Worm (Caenorhabditis elegans) whole organism, young adult: ENCODE measurements around the gene rpl-15.

Experiments
- B0336.3 ChIP-seq: fragments of 200-800 bp; sonication (Bioruptor generic); IDR thresholded peaks from 2 replicates; pipeline ENCODE4 v1.3.6; 2022; ENCODE audit warnings: missing genetic modification characterization, missing compliant biosample characterization
- D2030.7 ChIP-seq: fragments of 200-800 bp; sonication (Bioruptor generic); IDR thresholded peaks from 2 replicates; pipeline ENCODE4 v1.3.6; 2022; ENCODE audit warnings: missing genetic modification reagents, missing genetic modification characterization, missing compliant biosample characterization
- F22D6.2 ChIP-seq: sonication (generic microtip); optimal IDR thresholded peaks from 2 replicates; lab custom pipeline; 2016; ENCODE audit warnings: mild to moderate bottlenecking, missing genetic modification characterization, missing compliant biosample characterization
- F49E8.2 ChIP-seq: sonication (generic microtip); optimal IDR thresholded peaks from 3 replicates; lab custom pipeline; 2017; ENCODE audit warnings: missing genetic modification characterization, mild to moderate bottlenecking, missing compliant biosample characterization, antibody characterized with exemption, moderate library complexity; ENCODE audit not compliant: insufficient read depth
- K12H6.12 ChIP-seq: fragments of 200-800 bp; sonication (Bioruptor generic); optimal IDR thresholded peaks from 2 replicates; lab custom pipeline; 2018; ENCODE audit warnings: mild to moderate bottlenecking, missing genetic modification characterization, missing compliant biosample characterization
- Y79H2A.3 ChIP-seq: fragments of 200-800 bp; sonication (Bioruptor generic); conservative IDR thresholded peaks from 2 replicates; pipeline ENCODE4 v1.3.6; 2022; ENCODE audit warnings: missing genetic modification reagents, missing genetic modification characterization, missing compliant biosample characterization
- ZK185.1 ChIP-seq: sonication (generic microtip); optimal IDR thresholded peaks from 2 replicates; lab custom pipeline; 2016; ENCODE audit warnings: mild to moderate bottlenecking, missing genetic modification characterization, missing compliant biosample characterization; ENCODE audit not compliant: poor library complexity, severe bottlenecking
- akir-1 ChIP-seq: fragments of 200-800 bp; sonication (Bioruptor generic); optimal IDR thresholded peaks from 2 replicates; lab custom pipeline; 2018; ENCODE audit warnings: mild to moderate bottlenecking, missing genetic modification characterization, moderate library complexity, missing compliant biosample characterization
- aptf-2 ChIP-seq: fragments of 200-800 bp; sonication (Bioruptor generic); conservative IDR thresholded peaks from 2 replicates; pipeline ENCODE4 v1.3.6; 2022; ENCODE audit warnings: missing genetic modification reagents, missing genetic modification characterization, missing compliant biosample characterization
- aptf-3 ChIP-seq: fragments of 200-800 bp; sonication (Bioruptor generic); IDR thresholded peaks from 2 replicates; pipeline ENCODE4 v1.3.6; 2022; ENCODE audit warnings: missing genetic modification characterization, missing compliant biosample characterization
- attf-6 ChIP-seq: fragments of 200-800 bp; sonication (Bioruptor generic); IDR thresholded peaks from 2 replicates; pipeline ENCODE4 v1.3.6; 2022; ENCODE audit warnings: missing genetic modification reagents, missing genetic modification characterization, missing compliant biosample characterization
- bed-2 ChIP-seq: fragments of 200-800 bp; sonication (Bioruptor generic); IDR thresholded peaks from 2 replicates; pipeline ENCODE4 v1.3.6; 2022; ENCODE audit warnings: missing genetic modification reagents, missing genetic modification characterization, missing compliant biosample characterization
- cebp-1 ChIP-seq, 2 experiments: fragments of 200-800 bp in 1 of 2; sonication (Bioruptor generic) in 1 of 2; sonication (generic microtip) in 1 of 2; IDR thresholded peaks in 1 of 2; optimal IDR thresholded peaks in 1 of 2; 2 replicates each; pipeline versions ENCODE4 v1.3.6 to Lab custom; 2017 to 2022; ENCODE audit warnings: missing compliant biosample characterization in 2 of 2, missing genetic modification characterization in 2 of 2, mild to moderate bottlenecking in 1 of 2, missing genetic modification reagents in 1 of 2, moderate library complexity in 1 of 2
- ceh-27 ChIP-seq: fragments of 200-800 bp; sonication (Bioruptor generic); optimal IDR thresholded peaks from 2 replicates; lab custom pipeline; 2018; ENCODE audit warnings: mild to moderate bottlenecking, missing genetic modification characterization, moderate library complexity, missing compliant biosample characterization
- ceh-79 ChIP-seq: sonication (generic microtip); optimal IDR thresholded peaks from 2 replicates; lab custom pipeline; 2017; ENCODE audit warnings: mild to moderate bottlenecking, missing genetic modification characterization, missing compliant biosample characterization
- dox-1 ChIP-seq: fragments of 200-800 bp; sonication (Bioruptor generic); IDR thresholded peaks from 2 replicates; pipeline ENCODE4 v1.3.6; 2022; ENCODE audit warnings: missing genetic modification reagents, missing genetic modification characterization, missing compliant biosample characterization
- dpff-1 ChIP-seq: sonication (generic microtip); optimal IDR thresholded peaks from 2 replicates; lab custom pipeline; 2017; ENCODE audit warnings: mild to moderate bottlenecking, missing genetic modification characterization, missing compliant biosample characterization
- efl-1 ChIP-seq: fragments of 150-350 bp; optimal IDR thresholded peaks from 2 replicates; lab custom pipeline; 2014; ENCODE audit warnings: missing biosample characterization, missing genetic modification reagents, missing genetic modification characterization
- egrh-3 ChIP-seq: fragments of 200-800 bp; sonication (Bioruptor generic); IDR thresholded peaks from 2 replicates; pipeline ENCODE4 v1.3.6; 2022; ENCODE audit warnings: missing genetic modification reagents, missing genetic modification characterization, missing compliant biosample characterization
- him-1 ChIP-seq: sonication (generic microtip); optimal IDR thresholded peaks from 2 replicates; lab custom pipeline; 2016; ENCODE audit warnings: missing genotype, missing genetic modification reagents, missing genetic modification characterization, missing compliant biosample characterization
- hlh-12 ChIP-seq: sonication (generic microtip); optimal IDR thresholded peaks from 2 replicates; lab custom pipeline; 2016; ENCODE audit warnings: missing genetic modification characterization, missing compliant biosample characterization
- hmg-20 ChIP-seq: fragments of 200-800 bp; sonication (Bioruptor generic); IDR thresholded peaks from 2 replicates; pipeline ENCODE4 v1.3.6; 2022; ENCODE audit warnings: missing genetic modification reagents, missing genetic modification characterization, missing compliant biosample characterization
- lag-1 ChIP-seq: fragments of 200-800 bp; sonication (Bioruptor generic); IDR thresholded peaks from 2 replicates; pipeline ENCODE4 v1.3.6; 2022; ENCODE audit warnings: missing genetic modification reagents, missing genetic modification characterization, missing compliant biosample characterization
- lin-40 ChIP-seq: sonication (generic microtip); optimal IDR thresholded peaks from 2 replicates; lab custom pipeline; 2016; ENCODE audit warnings: missing genetic modification characterization, mild to moderate bottlenecking, missing compliant biosample characterization, missing genotype, missing genetic modification reagents
- lin-54 ChIP-seq: fragments of 200-800 bp; sonication (Bioruptor generic); optimal IDR thresholded peaks from 2 replicates; lab custom pipeline; 2018; ENCODE audit warnings: mild to moderate bottlenecking, missing genetic modification characterization, missing compliant biosample characterization
- mcd-1 ChIP-seq: fragments of 200-800 bp; sonication (Bioruptor generic); IDR thresholded peaks from 2 replicates; pipeline ENCODE4 v1.3.6; 2022; ENCODE audit warnings: missing genetic modification reagents, missing genetic modification characterization, missing compliant biosample characterization
- nhr-80 ChIP-seq: sonication (generic microtip); optimal IDR thresholded peaks from 2 replicates; lab custom pipeline; 2016; ENCODE audit warnings: missing genetic modification characterization, missing compliant biosample characterization
- pha-4 ChIP-seq: fragments of 150-350 bp; sonication (generic microtip); optimal IDR thresholded peaks from 2 replicates; lab custom pipeline; 2014; ENCODE audit warnings: missing biosample characterization, missing genetic modification reagents, missing genetic modification characterization
- snpc-1.1 ChIP-seq: sonication (generic microtip); optimal IDR thresholded peaks from 2 replicates; lab custom pipeline; 2017; ENCODE audit warnings: missing genetic modification characterization, mild to moderate bottlenecking, missing compliant biosample characterization, antibody characterized with exemption, moderate library complexity, missing genotype, missing genetic modification reagents; ENCODE audit not compliant: insufficient read depth
- snpc-1.3 ChIP-seq: sonication (generic microtip); optimal IDR thresholded peaks from 2 replicates; lab custom pipeline; 2017; ENCODE audit warnings: missing genetic modification characterization, mild to moderate bottlenecking, missing compliant biosample characterization, antibody characterized with exemption, moderate library complexity, missing genotype, missing genetic modification reagents; ENCODE audit not compliant: insufficient read depth
- snpc-4 ChIP-seq, 5 experiments: fragments of 150-350 bp in 1 of 5; sonication (generic microtip) in 4 of 5; optimal IDR thresholded peaks; 2 replicates each; lab custom pipeline; 2014 to 2018; ENCODE audit warnings: missing genetic modification characterization in 5 of 5, missing biosample characterization in 3 of 5, antibody characterized with exemption in 2 of 5, mild to moderate bottlenecking in 2 of 5, missing compliant biosample characterization in 2 of 5, missing genotype in 2 of 5, moderate library complexity in 2 of 5, missing genetic modification reagents in 1 of 5
- somi-1 ChIP-seq: fragments of 200-800 bp; sonication (Bioruptor generic); optimal IDR thresholded peaks from 2 replicates; lab custom pipeline; 2018; ENCODE audit warnings: mild to moderate bottlenecking, missing genetic modification characterization, missing compliant biosample characterization
- tbx-9 ChIP-seq: sonication (generic microtip); optimal IDR thresholded peaks from 2 replicates; lab custom pipeline; 2016; ENCODE audit warnings: borderline replicate concordance, missing genetic modification characterization, inconsistent platforms, missing compliant biosample characterization
- unc-130 ChIP-seq: sonication (generic microtip); optimal IDR thresholded peaks from 2 replicates; lab custom pipeline; 2016; ENCODE audit warnings: missing genetic modification reagents, missing genetic modification characterization, missing compliant biosample characterization
- unc-62 ChIP-seq: fragments of 150-350 bp; optimal IDR thresholded peaks from 2 replicates; lab custom pipeline; 2014; ENCODE audit warnings: missing biosample characterization, missing genetic modification reagents, missing genetic modification characterization
- ztf-25 ChIP-seq: fragments of 200-800 bp; sonication (Bioruptor generic); IDR thresholded peaks from 2 replicates; pipeline ENCODE4 v1.3.6; 2022; ENCODE audit warnings: missing genetic modification reagents, missing genetic modification characterization, missing compliant biosample characterization

The rpl-15 gene

DNA sequence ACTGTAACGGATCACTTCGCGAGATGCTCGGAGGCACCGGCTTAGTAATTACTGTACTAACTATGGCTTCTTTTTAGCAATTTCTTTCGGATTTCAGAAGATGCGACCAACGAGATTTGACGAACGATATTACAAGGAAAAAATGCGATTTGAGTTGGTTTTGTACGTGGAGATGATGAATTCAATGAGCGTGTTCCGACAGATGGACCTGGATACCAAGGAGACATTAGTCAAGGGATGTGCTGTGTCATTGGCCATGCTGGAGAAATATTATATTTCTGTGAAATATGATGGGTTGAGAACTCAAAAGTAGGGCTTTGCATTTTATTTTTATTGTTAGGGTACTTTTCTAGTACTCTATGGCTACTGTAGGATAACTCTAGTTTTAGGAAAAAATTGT is 23.8 kb downstream of the rpl-15 start:
- TF ChIP-seq snpc-1.3 (tag; lab: Kevin White, UChicago) = no peak
- no peak for TF ChIP-seq hmg-20

DNA sequence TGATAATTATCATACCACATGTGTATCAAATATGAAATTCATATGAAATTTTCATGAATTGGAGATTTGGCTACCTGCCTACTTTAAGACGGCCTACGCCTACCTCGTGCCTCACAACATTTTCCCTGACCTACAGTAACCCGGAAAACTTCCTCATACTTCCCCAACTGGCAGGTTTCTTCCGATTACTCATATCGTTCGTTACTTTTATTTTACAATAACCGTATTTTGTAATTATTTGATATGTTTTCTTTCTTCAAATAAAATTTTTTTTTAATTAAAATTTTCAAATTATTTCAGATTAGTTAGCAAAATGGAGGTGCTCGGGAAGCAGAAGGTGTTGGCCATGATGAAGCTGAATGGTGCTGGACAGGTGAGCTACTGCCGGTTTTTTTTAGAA is 27.1 kb downstream of the rpl-15 start, which contains the start of gene nhr-76:
TSS of gene nhr-76 (plus strand) at position 301 of the 400 bp plus-strand sequence.
- TF ChIP-seq mcd-1 (GFP tag; lab: Robert Waterston, UW) = no peak
- TF ChIP-seq efl-1 (GFP tag; lab: Kevin White, UChicago) = no peak
- no peak for TF ChIP-seq somi-1 (GFP tag; lab: Kevin White, UChicago)
- no peak for TF ChIP-seq egrh-3 (GFP tag; lab: Robert Waterston, UW)
- TF ChIP-seq hlh-12 (tag; lab: Kevin White, UChicago) = no peak
- TF ChIP-seq B0336.3 (GFP tag; lab: Robert Waterston, UW) = no peak
- TF ChIP-seq F49E8.2 = no peak
- no peak for TF ChIP-seq dpff-1 (tag; lab: Kevin White, UChicago)
- TF ChIP-seq hmg-20 = no peak
- no peak for TF ChIP-seq pha-4
- no peak for TF ChIP-seq bed-2
- TF ChIP-seq ztf-25 (GFP tag; lab: Robert Waterston, UW) = no peak
- no peak for TF ChIP-seq tbx-9
- no peak for TF ChIP-seq akir-1 (GFP tag; lab: Kevin White, UChicago)
- no peak for TF ChIP-seq snpc-1.1
- no peak for TF ChIP-seq him-1 (tag; lab: Kevin White, UChicago)
- TF ChIP-seq ceh-27 (GFP tag; lab: Kevin White, UChicago) = no peak
- TF ChIP-seq lin-54 = no peak
- TF ChIP-seq ceh-79 (tag; lab: Kevin White, UChicago) = no peak

ce11 chrIV:625947-626548 is 28.3 kb downstream of the rpl-15 start:
- no peak for TF ChIP-seq lag-1 (GFP tag; lab: Robert Waterston, UW)
- no peak for TF ChIP-seq unc-130 (GFP tag; lab: Kevin White, UChicago)
- TF ChIP-seq D2030.7 (GFP tag; lab: Robert Waterston, UW) = no peak
- TF ChIP-seq K12H6.12 (tag; lab: Kevin White, UChicago) = no peak
- peak; percentile 40; the same call in 1 of the 2 replicates for TF ChIP-seq dox-1 (GFP tag; lab: Robert Waterston, UW)
- peak; percentile 81 for TF ChIP-seq unc-62 (GFP tag; lab: Kevin White, UChicago)
- TF ChIP-seq mcd-1 (GFP tag; lab: Robert Waterston, UW) = no peak
- no peak for TF ChIP-seq Y79H2A.3 (GFP tag; lab: Robert Waterston, UW)
- no peak for TF ChIP-seq snpc-4 (GFP tag; optimal IDR thresholded peaks at IDR 0.05; lab: Kevin White, UChicago)
- TF ChIP-seq snpc-4 (tag; optimal IDR thresholded peaks at IDR 0.05; lab: Kevin White, UChicago) = peak in 2 of 4 experiments; percentile 5 to 18
- no peak for TF ChIP-seq cebp-1 (GFP tag; IDR thresholded peaks at IDR 0.05; lab: Robert Waterston, UW)
- TF ChIP-seq cebp-1 (tag; optimal IDR thresholded peaks at IDR 0.05; lab: Kevin White, UChicago) = peak; percentile 27
- peak; percentile 86 for TF ChIP-seq nhr-80
- peak; percentile 53 for TF ChIP-seq lin-40 (tag; lab: Kevin White, UChicago)
- TF ChIP-seq, all 124 proteins: peak for 6

DNA sequence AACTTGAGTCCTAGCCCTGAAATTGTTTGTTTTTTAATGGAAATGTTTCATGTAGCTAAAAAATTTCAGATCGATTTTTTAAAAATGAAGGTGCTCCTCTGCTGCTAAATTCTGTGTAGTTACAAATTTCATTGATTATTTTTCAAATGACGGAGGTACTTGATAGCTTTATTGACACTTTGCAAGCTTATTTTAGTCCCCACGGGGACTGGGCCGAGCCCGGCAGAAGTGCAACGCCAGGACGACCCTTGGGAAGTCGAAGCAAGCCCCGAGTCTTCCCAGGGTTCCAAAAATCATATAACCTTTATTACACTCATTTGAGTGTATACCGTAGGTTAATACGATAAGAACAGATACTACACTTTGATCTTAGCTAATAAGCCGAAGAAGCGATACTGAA is 30.5 kb downstream of the rpl-15 start:
- TF ChIP-seq nhr-80 (no peak), F22D6.2 (tag; lab: Kevin White, UChicago) (no peak), attf-6 (peak; percentile 81), D2030.7 (GFP tag; lab: Robert Waterston, UW) (peak; percentile 37; the same call in 1 of the 2 replicates), aptf-3 (GFP tag; lab: Robert Waterston, UW) (0 out of 2 replicates have a peak, but pooled peaks have one; percentile 23), ZK185.1 (tag; lab: Kevin White, UChicago) (no peak), aptf-2 (GFP tag; lab: Robert Waterston, UW) (peak; percentile 56; the same call in 1 of the 2 replicates)
